Fruit fly (Drosophila melanogaster): ENCODE measurements around the gene Srp72.

Gene Srp72

dm6 chr3R:20579816-20580215, 8.7 kb upstream of the Srp72 start, which contains the start of the genes EloB and Srp14 (continued):
- TF ChIP-seq aop (GFP tag; IDR thresholded peaks at IDR 0.05) (no peak), CG6272 (GFP tag; IDR thresholded peaks at IDR 0.05) (peak; percentile 82), az2 (GFP tag; optimal IDR thresholded peaks at IDR 0.05) (peak; percentile 78), Ada2b (GFP tag; IDR thresholded peaks at IDR 0.05) (peak; percentile 72), croc (GFP tag; conservative IDR thresholded peaks at IDR 0.05) (0 out of 3 replicates have a peak, but pooled peaks have one; percentile 30), CG12659 (GFP tag; optimal IDR thresholded peaks at IDR 0.05) (peak; percentile 90), CG12236 (GFP tag; optimal IDR thresholded peaks at IDR 0.05) (peak; percentile 52), pan (optimal IDR thresholded peaks at IDR 0.05) (no peak), pan (GFP tag; optimal IDR thresholded peaks at IDR 0.05 in 1 of 2, IDR thresholded peaks at IDR 0.05 in 1 of 2) (peak in 1 of 2 experiments; percentile 70), CG8281 (tag; optimal IDR thresholded peaks at IDR 0.05) (no peak), CG6683 (GFP tag; optimal IDR thresholded peaks at IDR 0.05) (peak; percentile 45), ranshi (GFP tag; IDR thresholded peaks at IDR 0.05) (no peak), fd64A (GFP tag; optimal IDR thresholded peaks at IDR 0.05) (no peak), CG6654 (GFP tag; optimal IDR thresholded peaks at IDR 0.05) (no peak), sug (tag; optimal IDR thresholded peaks at IDR 0.05) (peak; percentile 87), CG17802 (tag; optimal IDR thresholded peaks at IDR 0.05) (peak; percentile 23), scrt (GFP tag; optimal IDR thresholded peaks at IDR 0.05) (peak; percentile 71), Oaz (GFP tag; IDR thresholded peaks at IDR 0.05) (no peak), Hr39 (optimal IDR thresholded peaks at IDR 0.05) (no peak), NK7.1 (GFP tag; optimal IDR thresholded peaks at IDR 0.05) (peak; percentile 24), Hmr (GFP tag; optimal IDR thresholded peaks at IDR 0.05) (no peak), CG2120 (GFP tag; optimal IDR thresholded peaks at IDR 0.05) (peak; percentile 92), CG4730 (GFP tag; IDR thresholded peaks at IDR 0.05) (peak; percentile 48; the same call in 1 of the 2 replicates), fd3F (GFP tag; optimal IDR thresholded peaks at IDR 0.05) (peak; percentile 65), E2f2 (GFP tag; IDR thresholded peaks at IDR 0.05) (peak; percentile 70), tll (GFP tag; optimal IDR thresholded peaks at IDR 0.05) (peak in 1 of 2 experiments; percentile 28), h (optimal IDR thresholded peaks at IDR 0.05) (no peak), Nf-YB (GFP tag; optimal IDR thresholded peaks at IDR 0.05) (peak; percentile 53), CG33557 (GFP tag; optimal IDR thresholded peaks at IDR 0.05) (peak; percentile 68), Doc3 (GFP tag; IDR thresholded peaks at IDR 0.05; ENCODE audit: partially characterized antibody) (peak; percentile 97), CG10147 (GFP tag; optimal IDR thresholded peaks at IDR 0.05) (peak; percentile 84), Hr3 (GFP tag; optimal IDR thresholded peaks at IDR 0.05) (peak; percentile 78), Fer1 (GFP tag; optimal IDR thresholded peaks at IDR 0.05) (peak; percentile 78), CG11456 (GFP tag; IDR thresholded peaks at IDR 0.05) (peak; percentile 84), Opbp (GFP tag; IDR thresholded peaks at IDR 0.05; ENCODE audit: partially characterized antibody) (peak; percentile 97), slou (GFP tag; optimal IDR thresholded peaks at IDR 0.05) (peak; percentile 73), H15 (GFP tag; IDR thresholded peaks at IDR 0.05) (peak; percentile 72), CG2875 (GFP tag; optimal IDR thresholded peaks at IDR 0.05) (peak; percentile 42), prd (optimal IDR thresholded peaks at IDR 0.05) (no peak), prd (GFP tag; IDR thresholded peaks at IDR 0.05) (peak; percentile 88), Ravus (GFP tag; IDR thresholded peaks at IDR 0.05) (no peak), hbn (GFP tag; IDR thresholded peaks at IDR 0.05; ENCODE audit: partially characterized antibody) (peak; percentile 97), zfh2 (GFP tag; optimal IDR thresholded peaks at IDR 0.05) (peak; percentile 90), pho (GFP tag; optimal IDR thresholded peaks at IDR 0.05) (peak; percentile 84), Rfx (GFP tag; IDR thresholded peaks at IDR 0.05) (peak; percentile 92), chm (GFP tag; IDR thresholded peaks at IDR 0.05) (peak; percentile 82), CG17568 (GFP tag; optimal IDR thresholded peaks at IDR 0.05) (no peak), CG9932 (GFP tag; IDR thresholded peaks at IDR 0.05) (peak; percentile 95), abd-A (tag; optimal IDR thresholded peaks at IDR 0.05) (no peak), Sox100B (GFP tag; optimal IDR thresholded peaks at IDR 0.05) (no peak), CG4404 (GFP tag; IDR thresholded peaks at IDR 0.05) (peak; percentile 75), NfI (GFP tag; optimal IDR thresholded peaks at IDR 0.05) (peak; percentile 77)
